Fruit fly (Drosophila melanogaster): Measurements from ENCODE around the gene CG5888.
A peak's percentile ranks its signal among the peaks of the same experiment; 100 is the strongest.

CG5888 gene

dm6 chr2L:16476517-16476916 is 28.2 kb upstream of the CG5888 start (continued):
- peak; percentile 85 for TF ChIP-seq Med (GFP tag)
- TF ChIP-seq CG14050 (GFP tag; IDR thresholded peaks at IDR 0.05), result no peak
- TF ChIP-seq gcm (GFP tag; optimal IDR thresholded peaks at IDR 0.05), result peak; percentile 41
- no peak for TF ChIP-seq lilli (GFP tag; optimal IDR thresholded peaks at IDR 0.05)
- no peak for TF ChIP-seq Trl (optimal IDR thresholded peaks at IDR 0.05)
- peak; percentile 34 for TF ChIP-seq Trl (GFP tag; optimal IDR thresholded peaks at IDR 0.05)
- no peak for TF ChIP-seq tap (tag; optimal IDR thresholded peaks at IDR 0.05)
- TF ChIP-seq zfh1 (GFP tag; IDR thresholded peaks at IDR 0.05), result peak; percentile 49; the same call in 2 of the 3 replicates
- no peak for TF ChIP-seq tin (GFP tag; optimal IDR thresholded peaks at IDR 0.05)
- TF ChIP-seq CG12942 (GFP tag; optimal IDR thresholded peaks at IDR 0.05), result peak; percentile 41
- peak; percentile 13 for TF ChIP-seq tio (GFP tag; optimal IDR thresholded peaks at IDR 0.05)
- TF ChIP-seq bsh (GFP tag; optimal IDR thresholded peaks at IDR 0.05), result peak in 1 of 2 experiments; percentile 66
- TF ChIP-seq CG8359 (GFP tag; optimal IDR thresholded peaks at IDR 0.05; ENCODE audit: borderline replicate concordance), result peak; percentile 38
- TF ChIP-seq CG11504 (tag; optimal IDR thresholded peaks at IDR 0.05), result peak; percentile 46
- TF ChIP-seq CG33213 (GFP tag; optimal IDR thresholded peaks at IDR 0.05), result peak; percentile 16
- peak; percentile 24 for TF ChIP-seq CG7556 (GFP tag; optimal IDR thresholded peaks at IDR 0.05)
- no peak for TF ChIP-seq CG10431 (GFP tag; optimal IDR thresholded peaks at IDR 0.05)
- TF ChIP-seq amos (GFP tag; IDR thresholded peaks at IDR 0.05; ENCODE audit: partially characterized antibody), result no peak
- peak; percentile 2 for TF ChIP-seq NfI (GFP tag; optimal IDR thresholded peaks at IDR 0.05)
- no peak for TF ChIP-seq HmgZ (tag; optimal IDR thresholded peaks at IDR 0.05)
- no peak for TF ChIP-seq onecut (GFP tag; IDR thresholded peaks at IDR 0.05)
- TF ChIP-seq hb (GFP tag; IDR thresholded peaks at IDR 0.05; ENCODE audit: partially characterized antibody), result no peak
- TF ChIP-seq CG33557 (GFP tag; optimal IDR thresholded peaks at IDR 0.05), result peak; percentile 32
- no peak for TF ChIP-seq H15 (GFP tag; IDR thresholded peaks at IDR 0.05)
- peak; percentile 24 for TF ChIP-seq CG4707 (GFP tag; optimal IDR thresholded peaks at IDR 0.05)
- peak; percentile 33 for TF ChIP-seq CG31365 (tag; optimal IDR thresholded peaks at IDR 0.05)
- TF ChIP-seq Asciz (GFP tag; optimal IDR thresholded peaks at IDR 0.05), result peak; percentile 61
- no peak for TF ChIP-seq NC2α (GFP tag; optimal IDR thresholded peaks at IDR 0.05)
- no peak for TF ChIP-seq Dad (GFP tag; optimal IDR thresholded peaks at IDR 0.05)
- no peak for TF ChIP-seq CG11695 (GFP tag; IDR thresholded peaks at IDR 0.05)
- peak; percentile 55 for TF ChIP-seq Vsx1 (GFP tag; optimal IDR thresholded peaks at IDR 0.05)
- peak; percentile 30; the same call in 1 of the 2 replicates for TF ChIP-seq Xrp1 (GFP tag; IDR thresholded peaks at IDR 0.05)
- no peak for TF ChIP-seq CG2199 (GFP tag; IDR thresholded peaks at IDR 0.05)
- TF ChIP-seq CG14710 (tag; optimal IDR thresholded peaks at IDR 0.05), result peak; percentile 42
- TF ChIP-seq Sry-β (GFP tag; optimal IDR thresholded peaks at IDR 0.05), result peak; percentile 18
- peak; percentile 33 for TF ChIP-seq HHEX (GFP tag; optimal IDR thresholded peaks at IDR 0.05)
- peak; percentile 22 for TF ChIP-seq grn (GFP tag; optimal IDR thresholded peaks at IDR 0.05)
- TF ChIP-seq ci (GFP tag; IDR thresholded peaks at IDR 0.05), result peak; percentile 57; the same call in 1 of the 3 replicates
- TF ChIP-seq otp (GFP tag; IDR thresholded peaks at IDR 0.05), result peak; percentile 55; the same call in 1 of the 3 replicates
- TF ChIP-seq usp (GFP tag; optimal IDR thresholded peaks at IDR 0.05), result no peak
- TF ChIP-seq CG12236 (GFP tag; optimal IDR thresholded peaks at IDR 0.05), result peak; percentile 18
- TF ChIP-seq Lhr (GFP tag; optimal IDR thresholded peaks at IDR 0.05), result peak; percentile 49
- peak; percentile 56 for TF ChIP-seq CG2678 (tag; optimal IDR thresholded peaks at IDR 0.05)
- no peak for TF ChIP-seq BEAF-32 (GFP tag; optimal IDR thresholded peaks at IDR 0.05)
- TF ChIP-seq nom (GFP tag; optimal IDR thresholded peaks at IDR 0.05), result no peak
- 0 out of 2 replicates have a peak, but pooled peaks have one; percentile 12 for TF ChIP-seq Awh (GFP tag; IDR thresholded peaks at IDR 0.05)
- TF ChIP-seq dmrt11E (tag; optimal IDR thresholded peaks at IDR 0.05), result peak; percentile 68
- TF ChIP-seq unc-4 (GFP tag; IDR thresholded peaks at IDR 0.05; ENCODE audit: partially characterized antibody), result no peak
- TF ChIP-seq Sox102F (GFP tag; optimal IDR thresholded peaks at IDR 0.05), result peak; percentile 62
- peak; percentile 29 for TF ChIP-seq lab (GFP tag; optimal IDR thresholded peaks at IDR 0.05)
